Worm (Caenorhabditis elegans) whole organism, midembryonic: ENCODE results near the gene spin-4.

ENCODE experiments used
- T22C8.4 ChIP-seq: fragments of 200-800 bp; sonication (Bioruptor generic); IDR thresholded peaks from 2 replicates; pipeline ENCODE4 v1.3.6; 2022; ENCODE audit warnings: missing genetic modification characterization, missing compliant biosample characterization
- cog-1 ChIP-seq: sonication (generic microtip); optimal IDR thresholded peaks from 2 replicates; lab custom pipeline; 2016; ENCODE audit warnings: missing genetic modification characterization, missing compliant biosample characterization
- flt-1 ChIP-seq: fragments of 200-800 bp; sonication (Bioruptor generic); IDR thresholded peaks from 2 replicates; pipeline ENCODE4 v1.3.6; 2022; ENCODE audit warnings: missing genetic modification characterization, missing compliant biosample characterization
- klf-2 ChIP-seq: fragments of 200-800 bp; sonication (Bioruptor generic); conservative IDR thresholded peaks from 2 replicates; pipeline ENCODE4 v1.3.6; 2022; ENCODE audit warnings: missing genetic modification reagents, missing genetic modification characterization, missing compliant biosample characterization
- med-1 ChIP-seq: sonication (generic microtip); optimal IDR thresholded peaks from 2 replicates; lab custom pipeline; 2017; ENCODE audit warnings: missing genetic modification characterization, mild to moderate bottlenecking, missing compliant biosample characterization, antibody characterized with exemption, missing genetic modification reagents; ENCODE audit not compliant: insufficient read depth
- ref-1 ChIP-seq: fragments of 200-800 bp; sonication (Bioruptor generic); conservative IDR thresholded peaks from 2 replicates; pipeline ENCODE4 v1.3.6; 2022; ENCODE audit warnings: missing genetic modification reagents, missing genetic modification characterization, missing compliant biosample characterization
- tab-1 ChIP-seq: fragments of 200-800 bp; sonication (Bioruptor generic); IDR thresholded peaks from 2 replicates; pipeline ENCODE4 v1.3.6; 2022; ENCODE audit warnings: missing genetic modification characterization, missing compliant biosample characterization
- ztf-23 ChIP-seq: fragments of 200-800 bp; sonication (Bioruptor generic); IDR thresholded peaks from 2 replicates; pipeline ENCODE4 v1.3.6; 2022; ENCODE audit warnings: missing genetic modification reagents, missing genetic modification characterization, missing compliant biosample characterization
- ztf-29 ChIP-seq: fragments of 200-800 bp; sonication (Bioruptor generic); IDR thresholded peaks from 2 replicates; pipeline ENCODE4 v1.3.6; 2022; ENCODE audit warnings: missing genetic modification reagents, missing genetic modification characterization, missing compliant biosample characterization

Gene spin-4

DNA sequence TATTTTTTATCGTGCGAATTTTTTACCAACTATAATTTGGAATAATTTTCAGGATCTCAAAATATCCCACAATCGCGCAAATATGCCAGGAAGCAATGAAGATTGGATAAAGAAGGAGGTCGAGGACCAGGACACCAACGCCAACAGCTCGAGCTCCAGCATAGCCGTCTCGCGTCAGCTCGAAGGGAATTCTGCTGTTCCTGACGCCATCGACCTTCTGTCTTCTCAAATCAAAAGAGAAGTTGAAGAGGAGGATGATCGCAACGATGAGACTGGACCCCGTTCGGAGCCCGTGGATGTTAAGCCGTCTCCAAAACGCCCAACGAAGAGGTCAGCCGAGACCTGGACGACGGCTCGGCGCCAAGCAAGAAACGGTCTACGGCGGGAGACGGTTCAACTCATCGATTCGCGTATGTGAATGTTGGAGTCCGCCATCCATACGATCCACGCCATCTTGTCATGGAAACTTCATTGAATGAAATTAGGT is 58.3 kb downstream of the spin-4 start, which contains the start of gene Y111B2A.21:
Gene Y111B2A.21 (plus strand): TSS at position 51 of the 487 bp plus-strand sequence.
- TF ChIP-seq ztf-23 (GFP tag; lab: Robert Waterston, UW): no peak
- no peak for TF ChIP-seq tab-1
- no peak for TF ChIP-seq T22C8.4 (GFP tag; lab: Robert Waterston, UW)
- no peak for TF ChIP-seq ztf-29 (GFP tag; lab: Robert Waterston, UW)
- TF ChIP-seq cog-1: no peak
- no peak for TF ChIP-seq klf-2 (GFP tag; lab: Robert Waterston, UW)
- no peak for TF ChIP-seq med-1 (GFP tag; lab: Kevin White, UChicago)
- no peak for TF ChIP-seq flt-1
- TF ChIP-seq ref-1: no peak
